Fruit fly (Drosophila melanogaster) whole organism, embryonic: Measurements from ENCODE around the gene mio.

ENCODE experiments used
- B-H1 ChIP-seq: fragments of 200-800 bp; sonication (Bioruptor generic); IDR thresholded peaks from 3 replicates; pipeline ENCODE4 v1.3.6; 2022; ENCODE audit warnings: missing biosample characterization, missing genetic modification characterization
- CG10366 ChIP-seq: fragments of 200-800 bp; sonication (Bioruptor generic); IDR thresholded peaks from 2 replicates; pipeline ENCODE4 v1.3.6; 2022; ENCODE audit warnings: missing biosample characterization, missing genetic modification characterization
- CG10431 ChIP-seq: fragments of 200-800 bp; sonication (Bioruptor generic); optimal IDR thresholded peaks from 3 replicates; lab custom pipeline; 2018; ENCODE audit warnings: missing biosample characterization, mild to moderate bottlenecking, missing genetic modification characterization
- CG10543 ChIP-seq: fragments of 200-800 bp; sonication (Bioruptor generic); optimal IDR thresholded peaks from 3 replicates; lab custom pipeline; 2017; ENCODE audit warnings: missing biosample characterization, mild to moderate bottlenecking, missing genetic modification characterization, moderate library complexity
- CG14441 ChIP-seq: fragments of 200-800 bp; sonication (Bioruptor generic); IDR thresholded peaks from 2 replicates; pipeline ENCODE4 v1.3.6; 2022; ENCODE audit warnings: missing biosample characterization, missing genetic modification characterization
- CG15269 ChIP-seq: fragments of 200-800 bp; sonication (Bioruptor generic); optimal IDR thresholded peaks from 2 replicates; lab custom pipeline; 2018; ENCODE audit warnings: missing biosample characterization, mild to moderate bottlenecking, missing genetic modification characterization, moderate library complexity
- CG1602 ChIP-seq: fragments of 200-800 bp; sonication (Bioruptor generic); optimal IDR thresholded peaks from 3 replicates; lab custom pipeline; 2016; ENCODE audit warnings: missing biosample characterization, missing genetic modification characterization
- CG17568 ChIP-seq: fragments of 200-800 bp; sonication (Bioruptor generic); optimal IDR thresholded peaks from 2 replicates; lab custom pipeline; 2018; ENCODE audit warnings: missing biosample characterization, mild to moderate bottlenecking, missing genetic modification characterization, moderate library complexity
- CG18619 ChIP-seq: fragments of 200-800 bp; sonication (Bioruptor generic); optimal IDR thresholded peaks from 3 replicates; lab custom pipeline; 2017; ENCODE audit warnings: missing biosample characterization, mild to moderate bottlenecking, missing genetic modification characterization
- CG2712 ChIP-seq: fragments of 200-800 bp; optimal IDR thresholded peaks from 3 replicates; lab custom pipeline; 2019; ENCODE audit warnings: missing biosample characterization, mild to moderate bottlenecking, missing genetic modification characterization, moderate library complexity
- CG30020 ChIP-seq: fragments of 200-800 bp; optimal IDR thresholded peaks from 2 replicates; lab custom pipeline; 2019; ENCODE audit warnings: missing biosample characterization, mild to moderate bottlenecking, missing genetic modification characterization, moderate library complexity
- CG3065 ChIP-seq: fragments of 200-800 bp; sonication (Bioruptor generic); optimal IDR thresholded peaks from 2 replicates; lab custom pipeline; 2016; ENCODE audit warnings: missing biosample characterization, missing genetic modification characterization
- CG3995 ChIP-seq: fragments of 200-800 bp; sonication (Bioruptor generic); optimal IDR thresholded peaks from 3 replicates; lab custom pipeline; 2016; ENCODE audit warnings: missing biosample characterization, missing genetic modification characterization
- CG4328 ChIP-seq: fragments of 200-800 bp; sonication (Bioruptor generic); optimal IDR thresholded peaks from 3 replicates; lab custom pipeline; 2017; ENCODE audit warnings: missing biosample characterization, missing genetic modification reagents, missing genetic modification characterization
- CG4820 ChIP-seq: fragments of 200-800 bp; sonication (Bioruptor generic); optimal IDR thresholded peaks from 3 replicates; lab custom pipeline; 2016; ENCODE audit warnings: missing biosample characterization, missing genetic modification characterization
- CG5245 ChIP-seq: fragments of 200-800 bp; sonication (Bioruptor generic); optimal IDR thresholded peaks from 3 replicates; lab custom pipeline; 2016; ENCODE audit warnings: missing biosample characterization, missing genetic modification characterization
- CG6813 ChIP-seq: fragments of 200-800 bp; sonication (Bioruptor generic); optimal IDR thresholded peaks from 2 replicates; lab custom pipeline; 2017; ENCODE audit warnings: missing biosample characterization, missing genetic modification characterization, mild to moderate bottlenecking, moderate library complexity, missing genetic modification reagents
- CG7928 ChIP-seq: fragments of 200-800 bp; sonication (Bioruptor generic); optimal IDR thresholded peaks from 2 replicates; lab custom pipeline; 2017; ENCODE audit warnings: missing biosample characterization, mild to moderate bottlenecking, missing genetic modification characterization
- CG8359 ChIP-seq: fragments of 200-800 bp; sonication (Bioruptor generic); optimal IDR thresholded peaks from 2 replicates; lab custom pipeline; 2017; ENCODE audit warnings: missing biosample characterization, mild to moderate bottlenecking, missing genetic modification characterization, borderline replicate concordance
- CG8478 ChIP-seq: fragments of >200 bp; optimal IDR thresholded peaks from 2 replicates; lab custom pipeline; 2018
- CG8924 ChIP-seq: fragments of 200-800 bp; optimal IDR thresholded peaks from 3 replicates; lab custom pipeline; 2019; ENCODE audit warnings: missing biosample characterization, mild to moderate bottlenecking, missing genetic modification characterization, moderate library complexity
- CG8944 ChIP-seq: fragments of 200-800 bp; sonication (Bioruptor generic); optimal IDR thresholded peaks from 3 replicates; lab custom pipeline; 2016; ENCODE audit warnings: missing biosample characterization, missing genetic modification characterization
- Drgx ChIP-seq: fragments of 200-800 bp; sonication (Bioruptor generic); IDR thresholded peaks from 2 replicates; pipeline ENCODE4 v1.3.6; 2022; ENCODE audit warnings: missing biosample characterization, missing genetic modification characterization
- E2f1 ChIP-seq: fragments of 200-800 bp; sonication (Bioruptor generic); IDR thresholded peaks from 2 replicates; pipeline ENCODE4 v1.3.6; 2022; ENCODE audit warnings: missing biosample characterization, missing genetic modification characterization
- E2f2 ChIP-seq: fragments of 200-800 bp; sonication (Bioruptor generic); IDR thresholded peaks from 2 replicates; pipeline ENCODE4 v1.3.6; 2022; ENCODE audit warnings: missing biosample characterization, missing genetic modification characterization
- Eip74EF ChIP-seq, 2 experiments: fragments of 200-800 bp in 1 of 2; fragments of >200 bp in 1 of 2; sonication (Bioruptor generic) in 1 of 2; optimal IDR thresholded peaks; 2 replicates each; lab custom pipeline; 2017 to 2019; ENCODE audit warnings: missing biosample characterization in 2 of 2, missing genetic modification characterization in 2 of 2, mild to moderate bottlenecking in 1 of 2, moderate library complexity in 1 of 2
- HLH3B ChIP-seq: fragments of 200-800 bp; sonication (Bioruptor generic); IDR thresholded peaks from 2 replicates; pipeline ENCODE4 v1.3.6; 2022; ENCODE audit warnings: missing biosample characterization, missing genetic modification characterization
- Hey ChIP-seq: fragments of 200-800 bp; sonication (Bioruptor generic); optimal IDR thresholded peaks from 3 replicates; lab custom pipeline; 2018; ENCODE audit warnings: missing biosample characterization, mild to moderate bottlenecking, missing genetic modification characterization
- NK7.1 ChIP-seq: fragments of 200-800 bp; sonication (Bioruptor generic); optimal IDR thresholded peaks from 3 replicates; lab custom pipeline; 2016; ENCODE audit warnings: missing biosample characterization, missing genetic modification characterization
- Oaz ChIP-seq: fragments of 200-800 bp; sonication (Bioruptor generic); IDR thresholded peaks from 2 replicates; pipeline ENCODE4 v1.3.6; 2022; ENCODE audit warnings: missing biosample characterization, missing genetic modification characterization
- Oli ChIP-seq: fragments of 200-800 bp; sonication (Bioruptor generic); optimal IDR thresholded peaks from 2 replicates; lab custom pipeline; 2018; ENCODE audit warnings: missing biosample characterization, mild to moderate bottlenecking, missing genetic modification characterization, moderate library complexity
- Stat92E ChIP-seq, 3 experiments: fragments of >200 bp in 2 of 3; fragments of 200-800 bp in 1 of 3; sonication (Bioruptor generic) in 1 of 3; optimal IDR thresholded peaks; 2 replicates each; lab custom pipeline; 2017 to 2019; ENCODE audit warnings: missing biosample characterization in 3 of 3, missing genetic modification characterization in 3 of 3, mild to moderate bottlenecking in 1 of 3, moderate library complexity in 1 of 3
- Xbp1 ChIP-seq: fragments of 200-800 bp; sonication (Bioruptor generic); optimal IDR thresholded peaks from 3 replicates; lab custom pipeline; 2016; ENCODE audit warnings: missing biosample characterization, mild to moderate bottlenecking, missing genetic modification characterization
- ab ChIP-seq: fragments of 200-800 bp; sonication (Bioruptor generic); optimal IDR thresholded peaks from 2 replicates; lab custom pipeline; 2016; ENCODE audit warnings: missing biosample characterization, missing genetic modification characterization
- chn ChIP-seq: fragments of 200-800 bp; sonication (Bioruptor generic); optimal IDR thresholded peaks from 2 replicates; lab custom pipeline; 2016; ENCODE audit warnings: missing biosample characterization, missing genetic modification characterization
- crc ChIP-seq: fragments of 200-800 bp; sonication (Bioruptor generic); optimal IDR thresholded peaks from 2 replicates; lab custom pipeline; 2016; ENCODE audit warnings: missing biosample characterization, missing genetic modification characterization
- da ChIP-seq: fragments of 200-800 bp; sonication (Bioruptor generic); optimal IDR thresholded peaks from 2 replicates; lab custom pipeline; 2016; ENCODE audit warnings: missing biosample characterization, missing genetic modification characterization
- fd3F ChIP-seq: fragments of 200-800 bp; sonication (Bioruptor generic); optimal IDR thresholded peaks from 2 replicates; lab custom pipeline; 2018; ENCODE audit warnings: missing biosample characterization, mild to moderate bottlenecking, missing genetic modification characterization, moderate library complexity
- fd64A ChIP-seq: fragments of 200-800 bp; sonication (Bioruptor generic); optimal IDR thresholded peaks from 3 replicates; lab custom pipeline; 2018; ENCODE audit warnings: missing biosample characterization, mild to moderate bottlenecking, missing genetic modification characterization
- gro ChIP-seq: fragments of 200-800 bp; sonication (Bioruptor generic); optimal IDR thresholded peaks from 2 replicates; lab custom pipeline; 2016; ENCODE audit warnings: missing biosample characterization, missing genetic modification characterization
- ham ChIP-seq: fragments of 200-800 bp; sonication (Bioruptor generic); IDR thresholded peaks from 2 replicates; pipeline ENCODE4 v1.3.6; 2022; ENCODE audit warnings: missing biosample characterization, missing genetic modification characterization
- klu ChIP-seq: fragments of 200-800 bp; sonication (Bioruptor generic); IDR thresholded peaks from 2 replicates; pipeline ENCODE4 v1.3.6; 2022; ENCODE audit warnings: missing biosample characterization, missing genetic modification characterization
- kni ChIP-seq: fragments of 200-800 bp; sonication (Bioruptor generic); optimal IDR thresholded peaks from 3 replicates; lab custom pipeline; 2017; ENCODE audit warnings: mild to moderate bottlenecking, missing biosample characterization, missing genetic modification reagents, missing genetic modification characterization
- odd ChIP-seq: fragments of 200-800 bp; sonication (Bioruptor generic); optimal IDR thresholded peaks from 2 replicates; lab custom pipeline; 2017; ENCODE audit warnings: missing biosample characterization, mild to moderate bottlenecking, missing genetic modification characterization
- onecut ChIP-seq: fragments of 200-800 bp; sonication (Bioruptor generic); IDR thresholded peaks from 2 replicates; pipeline ENCODE4 v1.3.6; 2022; ENCODE audit warnings: missing biosample characterization, missing genetic modification characterization
- pzg ChIP-seq: fragments of 200-800 bp; sonication (Bioruptor generic); optimal IDR thresholded peaks from 3 replicates; lab custom pipeline; 2018; ENCODE audit warnings: missing biosample characterization, mild to moderate bottlenecking, missing genetic modification characterization, moderate library complexity
- repo ChIP-seq: fragments of 200-800 bp; sonication (Bioruptor generic); optimal IDR thresholded peaks from 2 replicates; lab custom pipeline; 2016; ENCODE audit warnings: missing biosample characterization, missing genetic modification characterization
- schlank ChIP-seq: fragments of 200-800 bp; sonication (Bioruptor generic); optimal IDR thresholded peaks from 2 replicates; lab custom pipeline; 2018; ENCODE audit warnings: missing biosample characterization, mild to moderate bottlenecking, missing genetic modification characterization
- sr ChIP-seq: fragments of 200-800 bp; sonication (Bioruptor generic); IDR thresholded peaks from 3 replicates; pipeline ENCODE4 v1.3.6; 2022; ENCODE audit warnings: missing biosample characterization, missing genetic modification characterization
- tgo ChIP-seq: fragments of 200-800 bp; sonication (Bioruptor generic); IDR thresholded peaks from 3 replicates; pipeline ENCODE4 v1.3.6; 2022; ENCODE audit warnings: missing biosample characterization, missing genetic modification characterization
- vvl ChIP-seq: fragments of 200-800 bp; sonication (Bioruptor generic); IDR thresholded peaks from 2 replicates; pipeline ENCODE4 v1.3.6; 2022; ENCODE audit warnings: missing biosample characterization, missing genetic modification characterization
- zfh1 ChIP-seq: fragments of 200-800 bp; sonication (Bioruptor generic); IDR thresholded peaks from 3 replicates; pipeline ENCODE4 v1.3.6; 2022; ENCODE audit warnings: missing biosample characterization, missing genetic modification characterization

The mio gene

DNA sequence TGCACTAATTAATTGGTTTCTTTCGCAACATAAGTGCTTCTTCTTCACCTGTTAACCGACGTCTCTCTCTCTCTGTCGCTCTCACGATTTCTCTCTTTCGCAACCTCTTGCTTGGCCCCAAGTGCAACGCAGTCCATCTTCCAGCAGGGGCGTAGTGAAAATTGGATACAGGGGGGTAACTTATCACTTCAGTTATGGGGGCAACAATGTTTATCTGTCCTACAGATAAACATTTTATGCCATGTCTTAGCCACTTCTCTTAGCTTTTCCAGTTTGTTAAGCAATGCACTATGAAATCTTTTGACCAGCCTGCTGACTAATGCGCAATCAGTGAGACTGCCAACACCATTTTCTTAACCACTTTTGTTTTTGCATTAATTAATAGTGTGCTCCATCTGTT, 10.2 kb downstream of the mio start (continued):
- TF ChIP-seq E2f1 (GFP tag; lab: Robert Waterston, UW) (peak; percentile 52; the same call in 1 of the 2 replicates), zfh1 (GFP tag; lab: Robert Waterston, UW) (peak; percentile 61; the same call in 1 of the 3 replicates), CG17568 (peak; percentile 19), klu (GFP tag; lab: Robert Waterston, UW) (no peak), Eip74EF (GFP tag; optimal IDR thresholded peaks at IDR 0.05; lab: Kevin White, UChicago) (no peak), vvl (peak; percentile 86), CG30020 (tag; lab: Kevin White, UChicago) (no peak), CG3065 (no peak), schlank (tag; lab: Kevin White, UChicago) (no peak), CG5245 (no peak), tgo (GFP tag; lab: Robert Waterston, UW) (peak; percentile 52; the same call in 2 of the 3 replicates), B-H1 (peak; percentile 35; the same call in 1 of the 3 replicates), CG8924 (peak; percentile 14), E2f2 (no peak), CG2712 (tag; lab: Kevin White, UChicago) (peak; percentile 30), onecut (GFP tag; lab: Robert Waterston, UW) (peak; percentile 47), odd (GFP tag; lab: Kevin White, UChicago) (peak; percentile 43), CG8944 (GFP tag; lab: Kevin White, UChicago) (peak; percentile 34), NK7.1 (GFP tag; lab: Kevin White, UChicago) (no peak), ham (GFP tag; lab: Robert Waterston, UW) (no peak), gro (GFP tag; lab: Kevin White, UChicago) (no peak), CG8359 (GFP tag; lab: Kevin White, UChicago) (no peak), Xbp1 (GFP tag; lab: Kevin White, UChicago) (peak; percentile 54), fd3F (GFP tag; lab: Kevin White, UChicago) (no peak), kni (no peak), CG18619 (GFP tag; lab: Kevin White, UChicago) (no peak), CG1602 (no peak), crc (GFP tag; lab: Kevin White, UChicago) (no peak), repo (GFP tag; lab: Kevin White, UChicago) (no peak), Oaz (GFP tag; lab: Robert Waterston, UW) (peak; percentile 36; the same call in 1 of the 2 replicates), CG14441 (GFP tag; lab: Robert Waterston, UW) (peak; percentile 65), CG3995 (no peak), ab (no peak), Stat92E (GFP tag; optimal IDR thresholded peaks at IDR 0.05; lab: Kevin White, UChicago) (no peak), Hey (tag; lab: Kevin White, UChicago) (no peak), Oli (tag; lab: Kevin White, UChicago) (peak; percentile 64), fd64A (GFP tag; lab: Kevin White, UChicago) (no peak), Drgx (GFP tag; lab: Robert Waterston, UW) (peak; percentile 84), HLH3B (GFP tag; lab: Robert Waterston, UW) (peak; percentile 64), CG10543 (peak; percentile 15), CG15269 (tag; lab: Kevin White, UChicago) (peak; percentile 65), CG4820 (GFP tag; lab: Kevin White, UChicago) (no peak), CG10366 (GFP tag; lab: Robert Waterston, UW) (no peak; the same call in 1 of the 2 replicates), CG8478 (lab: Kevin White, UChicago) (no peak), sr (GFP tag; lab: Robert Waterston, UW) (peak; percentile 53; the same call in 1 of the 3 replicates), CG7928 (no peak), CG6813 (peak; percentile 42), CG4328 (GFP tag; lab: Kevin White, UChicago) (peak; percentile 30), CG10431 (GFP tag; lab: Kevin White, UChicago) (no peak), pzg (GFP tag; lab: Kevin White, UChicago) (no peak), da (GFP tag; lab: Kevin White, UChicago) (no peak), chn (GFP tag; lab: Kevin White, UChicago) (peak; percentile 18)
